Worm (Caenorhabditis elegans) whole organism, L4 larva: ENCODE measurements around the gene gpcp-2.
A peak's percentile ranks its signal among the peaks of the same experiment; 100 is the strongest.

Source experiments
- F44E2.7 ChIP-seq: fragments of 200-800 bp; sonication (Bioruptor generic); IDR thresholded peaks from 2 replicates; pipeline ENCODE4 v2.1.2; 2022; ENCODE audit warnings: missing genetic modification characterization, missing compliant biosample characterization
- F49E8.2 ChIP-seq: sonication (generic microtip); optimal IDR thresholded peaks from 2 replicates; lab custom pipeline; 2016; ENCODE audit warnings: missing compliant biosample characterization, mild to moderate bottlenecking, missing genetic modification characterization, borderline replicate concordance
- T26A8.4 ChIP-seq: fragments of 200-800 bp; sonication (Bioruptor generic); IDR thresholded peaks from 2 replicates; pipeline ENCODE4 v1.3.6; 2022; ENCODE audit warnings: missing genetic modification characterization, missing compliant biosample characterization
- Y75B8A.6 ChIP-seq: fragments of 200-800 bp; sonication (Bioruptor generic); IDR thresholded peaks from 2 replicates; pipeline ENCODE4 v1.3.6; 2022; ENCODE audit warnings: missing genetic modification reagents, missing genetic modification characterization, missing compliant biosample characterization
- ZK337.2 ChIP-seq: fragments of 200-800 bp; sonication (Bioruptor generic); IDR thresholded peaks from 2 replicates; pipeline ENCODE4 v1.3.6; 2022; ENCODE audit warnings: missing genetic modification reagents, missing genetic modification characterization, missing compliant biosample characterization
- arid-1 ChIP-seq: fragments of 200-800 bp; sonication (Bioruptor generic); conservative IDR thresholded peaks from 2 replicates; pipeline ENCODE4 v1.3.6; 2022; ENCODE audit warnings: missing genetic modification reagents, missing genetic modification characterization, missing compliant biosample characterization
- attf-4 ChIP-seq: sonication (generic microtip); optimal IDR thresholded peaks from 3 replicates; lab custom pipeline; 2017; ENCODE audit warnings: missing biosample characterization, missing genetic modification characterization
- ceh-20 ChIP-seq: fragments of 200-800 bp; sonication (Bioruptor generic); IDR thresholded peaks from 2 replicates; pipeline ENCODE4 v1.3.6; 2022; ENCODE audit warnings: missing genetic modification reagents, missing genetic modification characterization, missing compliant biosample characterization
- ceh-44 ChIP-seq: fragments of 200-800 bp; sonication (Bioruptor generic); IDR thresholded peaks from 2 replicates; pipeline ENCODE4 v1.3.6; 2022; ENCODE audit warnings: missing genetic modification reagents, missing genetic modification characterization, missing compliant biosample characterization
- ceh-62 ChIP-seq: sonication (generic microtip); optimal IDR thresholded peaks from 2 replicates; lab custom pipeline; 2017; ENCODE audit warnings: missing biosample characterization, missing genetic modification characterization
- daf-16 ChIP-seq, 3 experiments: sonication (generic microtip); optimal IDR thresholded peaks; 2 replicates each; lab custom pipeline; 2016 to 2017; ENCODE audit warnings: missing genetic modification characterization in 3 of 3, missing genetic modification reagents in 3 of 3, mild to moderate bottlenecking in 2 of 3, missing compliant biosample characterization in 2 of 3, missing biosample characterization in 1 of 3, moderate library complexity in 1 of 3
- egl-43 ChIP-seq: fragments of 200-800 bp; sonication (Bioruptor generic); IDR thresholded peaks from 2 replicates; pipeline ENCODE4 v1.3.6; 2022; ENCODE audit warnings: missing genetic modification reagents, missing genetic modification characterization, missing compliant biosample characterization
- fos-1 ChIP-seq: fragments of 150-350 bp; optimal IDR thresholded peaks from 2 replicates; lab custom pipeline; 2014; ENCODE audit warnings: missing biosample characterization, missing genetic modification characterization
- gei-8 ChIP-seq: fragments of 200-800 bp; sonication (Bioruptor generic); optimal IDR thresholded peaks from 2 replicates; lab custom pipeline; 2018; ENCODE audit warnings: mild to moderate bottlenecking, missing genetic modification characterization, missing compliant biosample characterization
- hif-1 ChIP-seq, 2 experiments: sonication (generic microtip); optimal IDR thresholded peaks; 2 replicates each; lab custom pipeline; 2016 to 2017; ENCODE audit warnings: missing compliant biosample characterization in 2 of 2, missing genetic modification characterization in 2 of 2, missing genetic modification reagents in 2 of 2, missing genotype in 2 of 2, mild to moderate bottlenecking in 1 of 2
- hlh-30 ChIP-seq: sonication (generic microtip); optimal IDR thresholded peaks from 2 replicates; lab custom pipeline; 2017; ENCODE audit warnings: antibody characterized with exemption, mild to moderate bottlenecking, missing genetic modification characterization, missing compliant biosample characterization; ENCODE audit not compliant: insufficient read depth
- jun-1 ChIP-seq: fragments of 150-350 bp; optimal IDR thresholded peaks from 2 replicates; lab custom pipeline; 2014; ENCODE audit warnings: missing biosample characterization, missing genetic modification reagents, missing genetic modification characterization
- lin-15B ChIP-seq: fragments of 150-350 bp; sonication (generic microtip); optimal IDR thresholded peaks from 3 replicates; lab custom pipeline; 2014; ENCODE audit warnings: missing biosample characterization, missing genetic modification characterization
- madf-5 ChIP-seq, 2 experiments: fragments of 200-800 bp; sonication (Bioruptor generic); IDR thresholded peaks; 2 replicates each; pipeline ENCODE4 v1.3.6; 2022; ENCODE audit warnings: missing compliant biosample characterization in 2 of 2, missing genetic modification characterization in 2 of 2
- madf-9 ChIP-seq: fragments of 200-800 bp; sonication (Bioruptor generic); conservative IDR thresholded peaks from 2 replicates; pipeline ENCODE4 v1.3.6; 2022; ENCODE audit warnings: missing genetic modification reagents, missing genetic modification characterization, missing compliant biosample characterization
- mdl-1 ChIP-seq, 2 experiments: fragments of 150-350 bp in 1 of 2; sonication (generic microtip) in 1 of 2; optimal IDR thresholded peaks; 2 replicates each; lab custom pipeline; 2014 to 2017; ENCODE audit warnings: missing biosample characterization in 2 of 2, missing genetic modification characterization in 2 of 2
- mep-1 ChIP-seq: fragments of 150-350 bp; sonication (generic microtip); optimal IDR thresholded peaks from 3 replicates; lab custom pipeline; 2014; ENCODE audit warnings: missing biosample characterization, missing genetic modification characterization
- mxl-3 ChIP-seq: fragments of 200-800 bp; sonication (Bioruptor generic); optimal IDR thresholded peaks from 2 replicates; lab custom pipeline; 2018; ENCODE audit warnings: mild to moderate bottlenecking, missing genetic modification characterization, missing compliant biosample characterization
- nhr-102 ChIP-seq: sonication (generic microtip); optimal IDR thresholded peaks from 2 replicates; lab custom pipeline; 2016; ENCODE audit warnings: mild to moderate bottlenecking, missing genetic modification characterization, moderate library complexity, missing compliant biosample characterization
- nhr-237 ChIP-seq: sonication (generic microtip); optimal IDR thresholded peaks from 2 replicates; lab custom pipeline; 2017; ENCODE audit warnings: missing biosample characterization, missing genetic modification characterization
- nhr-25 ChIP-seq: sonication (generic microtip); optimal IDR thresholded peaks from 2 replicates; lab custom pipeline; 2017; ENCODE audit warnings: missing genetic modification characterization, mild to moderate bottlenecking, missing compliant biosample characterization, antibody characterized with exemption, moderate library complexity, borderline replicate concordance; ENCODE audit not compliant: insufficient read depth
- nhr-42 ChIP-seq: fragments of 200-800 bp; sonication (Bioruptor generic); IDR thresholded peaks from 2 replicates; pipeline ENCODE4 v1.3.6; 2022; ENCODE audit warnings: missing genetic modification characterization, missing compliant biosample characterization
- rbr-2 ChIP-seq: sonication (generic microtip); optimal IDR thresholded peaks from 2 replicates; lab custom pipeline; 2016; ENCODE audit warnings: missing genotype, missing genetic modification characterization, missing compliant biosample characterization
- saeg-2 ChIP-seq: fragments of 200-800 bp; sonication (Bioruptor generic); IDR thresholded peaks from 2 replicates; pipeline ENCODE4 v1.3.6; 2022; ENCODE audit warnings: missing genetic modification reagents, missing genetic modification characterization, missing compliant biosample characterization
- snpc-1.2 ChIP-seq: fragments of 200-800 bp; sonication (Bioruptor generic); IDR thresholded peaks from 2 replicates; pipeline ENCODE4 v1.3.6; 2022; ENCODE audit warnings: missing genetic modification reagents, missing genetic modification characterization, missing compliant biosample characterization
- spr-3 ChIP-seq: fragments of 200-800 bp; sonication (Bioruptor generic); optimal IDR thresholded peaks from 2 replicates; lab custom pipeline; 2018; ENCODE audit warnings: mild to moderate bottlenecking, missing genetic modification characterization, missing compliant biosample characterization
- unc-130 ChIP-seq: sonication (generic microtip); optimal IDR thresholded peaks from 2 replicates; lab custom pipeline; 2016; ENCODE audit warnings: missing genetic modification reagents, missing genetic modification characterization, missing compliant biosample characterization
- unc-62 ChIP-seq, 3 experiments: fragments of 150-350 bp in 1 of 3; sonication (generic microtip); optimal IDR thresholded peaks in 2 of 3; peaks in 1 of 3; 1 replicate in 1 of 3; 2 replicates in 2 of 3; lab custom pipeline; 2014 to 2017; ENCODE audit warnings: missing biosample characterization in 3 of 3, missing genetic modification characterization in 3 of 3, missing genetic modification reagents in 3 of 3, missing genotype in 1 of 3
- zag-1 ChIP-seq: fragments of 150-350 bp; optimal IDR thresholded peaks from 2 replicates; lab custom pipeline; 2014; ENCODE audit warnings: missing biosample characterization, missing genetic modification characterization
- zfp-3 ChIP-seq: fragments of 200-800 bp; sonication (Bioruptor generic); conservative IDR thresholded peaks from 2 replicates; pipeline ENCODE4 v1.3.6; 2022; ENCODE audit warnings: missing genetic modification reagents, missing genetic modification characterization, missing compliant biosample characterization

Gene gpcp-2

ce11 chrII:8104998-8105397 is 31.8 kb upstream of the gpcp-2 start, which contains the start of gene sfxn-5 (continued):
- TF ChIP-seq nhr-42 (GFP tag; lab: Robert Waterston, UW) (no peak), unc-62 (GFP tag; optimal IDR thresholded peaks at IDR 0.05 in 1 of 2; lab: Kevin White, UChicago) (peak in 1 of 2 experiments; percentile 13), unc-62 (tag; optimal IDR thresholded peaks at IDR 0.05; lab: Kevin White, UChicago) (no peak), ceh-20 (GFP tag; lab: Robert Waterston, UW) (no peak)

- TF ChIP-seq zag-1 (no peak), snpc-1.2 (GFP tag; lab: Robert Waterston, UW) (no peak), madf-5 (GFP tag; IDR thresholded peaks at IDR 0.05; lab: Robert Waterston, UW) (no peak), fos-1 (tag; lab: Kevin White, UChicago) (no peak), nhr-25 (tag; lab: Kevin White, UChicago) (no peak), mep-1 (tag; lab: Kevin White, UChicago) (no peak), F44E2.7 (GFP tag; lab: Robert Waterston, UW) (no peak), arid-1 (GFP tag; lab: Robert Waterston, UW) (no peak), egl-43 (GFP tag; lab: Robert Waterston, UW) (no peak), saeg-2 (no peak), attf-4 (tag; lab: Kevin White, UChicago) (no peak), lin-15B (no peak), spr-3 (GFP tag; lab: Kevin White, UChicago) (no peak), gei-8 (no peak), Y75B8A.6 (GFP tag; lab: Robert Waterston, UW) (no peak), nhr-42 (GFP tag; lab: Robert Waterston, UW) (no peak), ZK337.2 (GFP tag; lab: Robert Waterston, UW) (no peak), T26A8.4 (no peak)
These were observed 28.9 kb upstream of the gpcp-2 start, which contains the start of gene sre-2 for ce11 chrII:8102041-8102440. Gene sre-2 (minus strand): TSS chrII:8102141.

- peak; percentile 59 for TF ChIP-seq nhr-25 (tag; lab: Kevin White, UChicago)
- no peak for TF ChIP-seq F49E8.2 (tag; lab: Kevin White, UChicago)
- no peak for TF ChIP-seq hif-1 (tag; optimal IDR thresholded peaks at IDR 0.05; lab: Kevin White, UChicago)
- peak; percentile 43 for TF ChIP-seq hlh-30 (tag; lab: Kevin White, UChicago)
- peak in 1 of 2 experiments; percentile 83 for TF ChIP-seq unc-62 (GFP tag; optimal IDR thresholded peaks at IDR 0.05 in 1 of 2; lab: Kevin White, UChicago)
- TF ChIP-seq unc-62 (tag; optimal IDR thresholded peaks at IDR 0.05; lab: Kevin White, UChicago): no peak
These were observed 26.1 kb upstream of the gpcp-2 start for ce11 chrII:8099212-8099784.

- no peak for TF ChIP-seq arid-1 (GFP tag; lab: Robert Waterston, UW)
- TF ChIP-seq unc-130: no peak
- no peak for TF ChIP-seq madf-9 (GFP tag; lab: Robert Waterston, UW)
- no peak for TF ChIP-seq jun-1 (tag; lab: Kevin White, UChicago)
- no peak for TF ChIP-seq ceh-44
- TF ChIP-seq nhr-237: no peak
- no peak for TF ChIP-seq zfp-3 (GFP tag; lab: Robert Waterston, UW)
- TF ChIP-seq madf-5 (GFP tag; IDR thresholded peaks at IDR 0.05; lab: Robert Waterston, UW): no peak
- TF ChIP-seq F49E8.2 (tag; lab: Kevin White, UChicago): no peak
- TF ChIP-seq F44E2.7 (GFP tag; lab: Robert Waterston, UW): no peak
- no peak for TF ChIP-seq ceh-62 (tag; lab: Kevin White, UChicago)
- no peak for TF ChIP-seq snpc-1.2 (GFP tag; lab: Robert Waterston, UW)
- TF ChIP-seq mdl-1 (tag; optimal IDR thresholded peaks at IDR 0.05; lab: Kevin White, UChicago): no peak
- TF ChIP-seq mxl-3: no peak
- no peak for TF ChIP-seq nhr-102 (tag; lab: Kevin White, UChicago)
- TF ChIP-seq daf-16 (GFP tag; optimal IDR thresholded peaks at IDR 0.05; lab: Kevin White, UChicago): no peak
- TF ChIP-seq daf-16 (tag; optimal IDR thresholded peaks at IDR 0.05; lab: Kevin White, UChicago): no peak
- TF ChIP-seq rbr-2 (tag; lab: Kevin White, UChicago): no peak
- TF ChIP-seq gei-8: no peak
- TF ChIP-seq, all 104 proteins: peak for 0
These were observed 20.7 kb upstream of the gpcp-2 start for ce11 chrII:8093914-8094313.
